Worm (Caenorhabditis elegans): ENCODE results near the gene gly-10.
A peak's percentile ranks its signal among the peaks of the same experiment; 100 is the strongest.

gly-10 gene

ce11 chrIV:13783237-13784012, 4.5 kb downstream of the gly-10 start, which contains the start of gene iscu-1:
iscu-1 (plus strand) TSS chrIV:13783962.
- TF ChIP-seq ceh-2 (tag; optimal IDR thresholded peaks at IDR 0.05) = peak; percentile 5
- peak; percentile 61 for TF ChIP-seq tbx-2 (tag; optimal IDR thresholded peaks at IDR 0.05)
- TF ChIP-seq C08G9.2 (tag; optimal IDR thresholded peaks at IDR 0.05) = peak; percentile 53
- TF ChIP-seq ceh-22 (tag; optimal IDR thresholded peaks at IDR 0.05) = no peak
- TF ChIP-seq ceh-31 (tag; optimal IDR thresholded peaks at IDR 0.05) = peak; percentile 52
- no peak for TF ChIP-seq ceh-6 (GFP tag; optimal IDR thresholded peaks at IDR 0.05)
- peak; percentile 83 for TF ChIP-seq hlh-30 (tag; optimal IDR thresholded peaks at IDR 0.05; ENCODE audit: insufficient read depth)
- TF ChIP-seq tbx-7 (tag; optimal IDR thresholded peaks at IDR 0.05) = peak; percentile 11

ce11 chrIV:13784774-13785173, 5.9 kb downstream of the gly-10 start:
- TF ChIP-seq C08G9.2 (tag; optimal IDR thresholded peaks at IDR 0.05) = no peak
- TF ChIP-seq mec-3 (tag; optimal IDR thresholded peaks at IDR 0.05; ENCODE audit: borderline replicate concordance) = no peak
- TF ChIP-seq K02D7.2 (tag; optimal IDR thresholded peaks at IDR 0.05) = no peak
- TF ChIP-seq elt-4 (tag; optimal IDR thresholded peaks at IDR 0.05) = no peak

- TF ChIP-seq ceh-34 (tag; optimal IDR thresholded peaks at IDR 0.05) (no peak), che-1 (tag; optimal IDR thresholded peaks at IDR 0.05) (no peak), nhr-11 (tag; optimal IDR thresholded peaks at IDR 0.05) (no peak), fax-1 (tag; optimal IDR thresholded peaks at IDR 0.05) (no peak), gmeb-2 (tag; optimal IDR thresholded peaks at IDR 0.05) (no peak), ahr-1 (tag; optimal IDR thresholded peaks at IDR 0.05) (no peak), ets-4 (tag; optimal IDR thresholded peaks at IDR 0.05) (no peak), hlh-13 (GFP tag; optimal IDR thresholded peaks at IDR 0.05) (no peak), hlh-15 (tag; optimal IDR thresholded peaks at IDR 0.05) (no peak), ceh-48 (tag; optimal IDR thresholded peaks at IDR 0.05) (no peak), pha-4 (tag; optimal IDR thresholded peaks at IDR 0.05) (no peak), ceh-14 (tag; optimal IDR thresholded peaks at IDR 0.05) (no peak), pros-1 (tag; optimal IDR thresholded peaks at IDR 0.05) (no peak), unc-55 (GFP tag; optimal IDR thresholded peaks at IDR 0.05) (no peak), ceh-9 (tag; optimal IDR thresholded peaks at IDR 0.05) (no peak)
Measured at ce11 chrIV:13785545-13785944, 6.6 kb downstream of the gly-10 start, which contains the start of gene lact-9. lact-9 (minus strand) TSS chrIV:13785645.

ce11 chrIV:13786690-13787089, 7.8 kb downstream of the gly-10 start, which contains the start of gene icap-1:
icap-1 (minus strand) TSS chrIV:13786961.
- TF ChIP-seq lim-6 (tag; optimal IDR thresholded peaks at IDR 0.05) (no peak), hlh-30 (tag; optimal IDR thresholded peaks at IDR 0.05; ENCODE audit: insufficient read depth) (no peak), ceh-48 (tag; optimal IDR thresholded peaks at IDR 0.05) (peak; percentile 42), unc-86 (tag; optimal IDR thresholded peaks at IDR 0.05) (no peak), hlh-15 (tag; optimal IDR thresholded peaks at IDR 0.05) (no peak), K09A11.1 (tag; optimal IDR thresholded peaks at IDR 0.05; ENCODE audit: insufficient read depth) (no peak)

ce11 chrIV:13788652-13789051, 9.8 kb downstream of the gly-10 start, which contains the start of the genes sas-6 and Y45F10D.7:
sas-6 (minus strand) TSS chrIV:13788731.
Y45F10D.7 (plus strand) TSS chrIV:13788907.
- TF ChIP-seq ceh-6 (GFP tag; optimal IDR thresholded peaks at IDR 0.05) = no peak
- no peak for TF ChIP-seq K09A11.1 (tag; optimal IDR thresholded peaks at IDR 0.05; ENCODE audit: insufficient read depth)
- TF ChIP-seq odd-2 (tag; optimal IDR thresholded peaks at IDR 0.05) = no peak
- peak; percentile 23 for TF ChIP-seq dve-1 (tag; optimal IDR thresholded peaks at IDR 0.05)
- peak; percentile 80 for TF ChIP-seq nfya-1 (tag; optimal IDR thresholded peaks at IDR 0.05)
- no peak for TF ChIP-seq dmd-4 (tag; optimal IDR thresholded peaks at IDR 0.05; ENCODE audit: borderline replicate concordance)
- TF ChIP-seq Y22D7AL.16 (tag; optimal IDR thresholded peaks at IDR 0.05) = no peak
- TF ChIP-seq ama-1 (optimal IDR thresholded peaks at IDR 0.05) = no peak
- TF ChIP-seq C38D4.7 (GFP tag; optimal IDR thresholded peaks at IDR 0.05) = no peak
- TF ChIP-seq pha-2 (tag; optimal IDR thresholded peaks at IDR 0.05) = no peak
- no peak for TF ChIP-seq ahr-1 (tag; optimal IDR thresholded peaks at IDR 0.05)
- no peak for TF ChIP-seq syd-9 (tag; optimal IDR thresholded peaks at IDR 0.05)
- no peak for TF ChIP-seq F13H6.1 (tag; optimal IDR thresholded peaks at IDR 0.05)
- no peak for TF ChIP-seq nhr-232 (tag; optimal IDR thresholded peaks at IDR 0.05)
- peak; percentile 73 for TF ChIP-seq ref-2 (tag; optimal IDR thresholded peaks at IDR 0.05)
- TF ChIP-seq che-1 (tag; optimal IDR thresholded peaks at IDR 0.05) = no peak
- no peak for TF ChIP-seq tbx-7 (tag; optimal IDR thresholded peaks at IDR 0.05)
- TF ChIP-seq fkh-10 (GFP tag; optimal IDR thresholded peaks at IDR 0.05) = no peak
- no peak for TF ChIP-seq ceh-22 (tag; optimal IDR thresholded peaks at IDR 0.05)
- TF ChIP-seq unc-42 (tag; optimal IDR thresholded peaks at IDR 0.05) = peak; percentile 61
- TF ChIP-seq npax-4 (tag; optimal IDR thresholded peaks at IDR 0.05) = peak; percentile 32
- peak; percentile 28 for TF ChIP-seq tbx-2 (tag; optimal IDR thresholded peaks at IDR 0.05)
- no peak for TF ChIP-seq ceh-48 (tag; optimal IDR thresholded peaks at IDR 0.05)
